Fruit fly (Drosophila melanogaster) whole organism, embryonic: Measurements from ENCODE around the gene Fam92.

Source experiments
- Adf1 ChIP-seq: fragments of 200-800 bp; sonication (Bioruptor generic); IDR thresholded peaks from 2 replicates; pipeline ENCODE4 v1.3.6; 2022; ENCODE audit warnings: missing biosample characterization, missing genetic modification characterization
- CG10147 ChIP-seq: fragments of 200-800 bp; sonication (Bioruptor generic); optimal IDR thresholded peaks from 2 replicates; lab custom pipeline; 2019; ENCODE audit warnings: missing biosample characterization, mild to moderate bottlenecking, missing genetic modification characterization, moderate library complexity
- CG10321 ChIP-seq: fragments of 200-800 bp; sonication (Bioruptor generic); IDR thresholded peaks from 2 replicates; pipeline ENCODE4 v1.3.6; 2022; ENCODE audit warnings: missing biosample characterization, missing genetic modification characterization
- CG11456 ChIP-seq: fragments of 200-800 bp; sonication (Bioruptor generic); IDR thresholded peaks from 3 replicates; pipeline ENCODE4 v1.3.6; 2022; ENCODE audit warnings: missing biosample characterization, missing genetic modification characterization
- CG12155 ChIP-seq: fragments of 200-800 bp; sonication (Bioruptor generic); optimal IDR thresholded peaks from 3 replicates; lab custom pipeline; 2016; ENCODE audit warnings: missing biosample characterization, missing genetic modification characterization
- CG12659 ChIP-seq: fragments of 200-800 bp; sonication (Bioruptor generic); optimal IDR thresholded peaks from 3 replicates; lab custom pipeline; 2017; ENCODE audit warnings: mild to moderate bottlenecking, missing biosample characterization, missing genetic modification reagents, missing genetic modification characterization
- CG14441 ChIP-seq: fragments of 200-800 bp; sonication (Bioruptor generic); IDR thresholded peaks from 2 replicates; pipeline ENCODE4 v1.3.6; 2022; ENCODE audit warnings: missing biosample characterization, missing genetic modification characterization
- CG15011 ChIP-seq: fragments of 200-800 bp; sonication (Bioruptor generic); optimal IDR thresholded peaks from 3 replicates; lab custom pipeline; 2018; ENCODE audit warnings: missing biosample characterization, mild to moderate bottlenecking, missing genetic modification characterization
- CG17385 ChIP-seq: fragments of 200-800 bp; sonication (Bioruptor generic); optimal IDR thresholded peaks from 3 replicates; lab custom pipeline; 2018; ENCODE audit warnings: missing biosample characterization, mild to moderate bottlenecking, missing genetic modification characterization
- CG30403 ChIP-seq: fragments of 200-800 bp; sonication (Bioruptor generic); optimal IDR thresholded peaks from 3 replicates; lab custom pipeline; 2016; ENCODE audit warnings: missing biosample characterization, missing genetic modification characterization
- CG34224 ChIP-seq: fragments of 200-800 bp; sonication (Bioruptor generic); IDR thresholded peaks from 3 replicates; pipeline ENCODE4 v1.3.6; 2022; ENCODE audit warnings: missing biosample characterization, missing genetic modification characterization; ENCODE audit not compliant: partially characterized antibody
- CG34422 ChIP-seq: fragments of 200-800 bp; sonication (Bioruptor generic); IDR thresholded peaks from 3 replicates; pipeline ENCODE4 v1.3.6; 2022; ENCODE audit warnings: missing biosample characterization, missing genetic modification characterization
- CG43689 ChIP-seq: fragments of 200-800 bp; sonication (Bioruptor generic); IDR thresholded peaks from 2 replicates; pipeline ENCODE4 v1.3.6; 2022; ENCODE audit warnings: missing biosample characterization, missing genetic modification characterization
- CG4424 ChIP-seq: fragments of 200-800 bp; sonication (Bioruptor generic); optimal IDR thresholded peaks from 3 replicates; lab custom pipeline; 2016; ENCODE audit warnings: missing biosample characterization, missing genetic modification characterization
- CG7556 ChIP-seq: fragments of 200-800 bp; sonication (Bioruptor generic); optimal IDR thresholded peaks from 2 replicates; lab custom pipeline; 2017; ENCODE audit warnings: missing biosample characterization, mild to moderate bottlenecking, missing genetic modification characterization
- CG9817 ChIP-seq: fragments of 200-800 bp; sonication (Bioruptor generic); optimal IDR thresholded peaks from 2 replicates; lab custom pipeline; 2018; ENCODE audit warnings: missing biosample characterization, mild to moderate bottlenecking, missing genetic modification characterization, moderate library complexity
- CG9932 ChIP-seq: fragments of 200-800 bp; sonication (Bioruptor generic); IDR thresholded peaks from 2 replicates; pipeline ENCODE4 v1.3.6; 2022; ENCODE audit warnings: missing biosample characterization, missing genetic modification characterization
- CTCF ChIP-seq: fragments of 200-800 bp; sonication (Bioruptor generic); optimal IDR thresholded peaks from 2 replicates; lab custom pipeline; 2017; ENCODE audit warnings: missing biosample characterization, mild to moderate bottlenecking, missing genetic modification characterization, moderate library complexity
- CrebB ChIP-seq: fragments of 200-800 bp; sonication (Bioruptor generic); optimal IDR thresholded peaks from 3 replicates; lab custom pipeline; 2018; ENCODE audit warnings: missing biosample characterization, mild to moderate bottlenecking, missing genetic modification characterization
- Dbx ChIP-seq: fragments of 200-800 bp; sonication (Bioruptor generic); IDR thresholded peaks from 3 replicates; pipeline ENCODE4 v1.3.6; 2022; ENCODE audit warnings: missing biosample characterization, missing genetic modification characterization
- Drgx ChIP-seq: fragments of 200-800 bp; sonication (Bioruptor generic); IDR thresholded peaks from 2 replicates; pipeline ENCODE4 v1.3.6; 2022; ENCODE audit warnings: missing biosample characterization, missing genetic modification characterization
- E2f1 ChIP-seq: fragments of 200-800 bp; sonication (Bioruptor generic); IDR thresholded peaks from 2 replicates; pipeline ENCODE4 v1.3.6; 2022; ENCODE audit warnings: missing biosample characterization, missing genetic modification characterization
- HLHmδ ChIP-seq: fragments of 200-800 bp; sonication (Bioruptor generic); optimal IDR thresholded peaks from 2 replicates; lab custom pipeline; 2018; ENCODE audit warnings: missing biosample characterization, mild to moderate bottlenecking, missing genetic modification characterization, moderate library complexity
- HmgZ ChIP-seq: fragments of 200-800 bp; sonication (Bioruptor generic); optimal IDR thresholded peaks from 2 replicates; lab custom pipeline; 2018; ENCODE audit warnings: missing biosample characterization, mild to moderate bottlenecking, missing genetic modification characterization
- MESR4 ChIP-seq: fragments of 200-800 bp; sonication (Bioruptor generic); optimal IDR thresholded peaks from 2 replicates; lab custom pipeline; 2018; ENCODE audit warnings: missing biosample characterization, mild to moderate bottlenecking, missing genetic modification characterization, moderate library complexity
- Med ChIP-seq: fragments of 200-800 bp; sonication (Bioruptor generic); peaks from one replicate; lab custom pipeline; 2016; ENCODE audit warnings: missing biosample characterization, missing genetic modification characterization, mild to moderate bottlenecking, inconsistent platforms, moderate library complexity
- Meics ChIP-seq: fragments of 200-800 bp; sonication (Bioruptor generic); optimal IDR thresholded peaks from 2 replicates; lab custom pipeline; 2017; ENCODE audit warnings: missing biosample characterization, mild to moderate bottlenecking, missing genetic modification characterization
- NfI ChIP-seq: fragments of 200-800 bp; sonication (Bioruptor generic); optimal IDR thresholded peaks from 3 replicates; lab custom pipeline; 2018; ENCODE audit warnings: missing biosample characterization, mild to moderate bottlenecking, missing genetic modification characterization, moderate library complexity
- Oli ChIP-seq: fragments of 200-800 bp; sonication (Bioruptor generic); optimal IDR thresholded peaks from 2 replicates; lab custom pipeline; 2018; ENCODE audit warnings: missing biosample characterization, mild to moderate bottlenecking, missing genetic modification characterization, moderate library complexity
- Opbp ChIP-seq: fragments of 200-800 bp; sonication (Bioruptor generic); IDR thresholded peaks from 3 replicates; pipeline ENCODE4 v1.3.6; 2022; ENCODE audit warnings: missing biosample characterization, missing genetic modification characterization; ENCODE audit not compliant: partially characterized antibody
- Sry-β ChIP-seq: fragments of 200-800 bp; sonication (Bioruptor generic); optimal IDR thresholded peaks from 2 replicates; lab custom pipeline; 2018; ENCODE audit warnings: missing biosample characterization, mild to moderate bottlenecking, missing genetic modification characterization, moderate library complexity
- YL-1 ChIP-seq: fragments of 200-800 bp; sonication (Bioruptor generic); optimal IDR thresholded peaks from 3 replicates; lab custom pipeline; 2017; ENCODE audit warnings: missing biosample characterization, mild to moderate bottlenecking, missing genetic modification characterization
- chn ChIP-seq: fragments of 200-800 bp; sonication (Bioruptor generic); optimal IDR thresholded peaks from 2 replicates; lab custom pipeline; 2016; ENCODE audit warnings: missing biosample characterization, missing genetic modification characterization
- cwo ChIP-seq: fragments of 200-800 bp; sonication (Bioruptor generic); optimal IDR thresholded peaks from 3 replicates; lab custom pipeline; 2017; ENCODE audit warnings: missing biosample characterization, missing genetic modification characterization, mild to moderate bottlenecking, moderate library complexity, missing genetic modification reagents
- fu2 ChIP-seq: fragments of 200-800 bp; sonication (Bioruptor generic); optimal IDR thresholded peaks from 2 replicates; lab custom pipeline; 2016; ENCODE audit warnings: missing biosample characterization, missing genetic modification characterization
- gem ChIP-seq: fragments of 200-800 bp; sonication (Bioruptor generic); optimal IDR thresholded peaks from 2 replicates; lab custom pipeline; 2019; ENCODE audit warnings: missing biosample characterization, mild to moderate bottlenecking, missing genetic modification characterization, moderate library complexity
- hkb ChIP-seq, 2 experiments: fragments of 200-800 bp in 1 of 2; fragments of >200 bp in 1 of 2; sonication (Bioruptor generic) in 1 of 2; IDR thresholded peaks in 1 of 2; optimal IDR thresholded peaks in 1 of 2; 2 replicates each; pipeline versions ENCODE4 v1.3.6 to Lab custom; 2017 to 2022; ENCODE audit warnings: missing biosample characterization in 1 of 2, missing genetic modification characterization in 1 of 2
- lilli ChIP-seq: fragments of 200-800 bp; sonication (Bioruptor generic); optimal IDR thresholded peaks from 3 replicates; lab custom pipeline; 2016; ENCODE audit warnings: missing biosample characterization, missing genetic modification characterization
- mirr ChIP-seq: fragments of 200-800 bp; sonication (Bioruptor generic); optimal IDR thresholded peaks from 3 replicates; lab custom pipeline; 2018; ENCODE audit warnings: missing biosample characterization, mild to moderate bottlenecking, missing genetic modification characterization
- phol ChIP-seq: fragments of 200-800 bp; sonication (Bioruptor generic); optimal IDR thresholded peaks from 3 replicates; lab custom pipeline; 2018; ENCODE audit warnings: missing biosample characterization, mild to moderate bottlenecking, missing genetic modification characterization, moderate library complexity
- psq ChIP-seq: fragments of 200-800 bp; sonication (Bioruptor generic); optimal IDR thresholded peaks from 2 replicates; lab custom pipeline; 2017; ENCODE audit warnings: missing biosample characterization, missing genetic modification characterization
- pzg ChIP-seq: fragments of 200-800 bp; sonication (Bioruptor generic); optimal IDR thresholded peaks from 3 replicates; lab custom pipeline; 2018; ENCODE audit warnings: missing biosample characterization, mild to moderate bottlenecking, missing genetic modification characterization, moderate library complexity
- row ChIP-seq: fragments of 200-800 bp; sonication (Bioruptor generic); IDR thresholded peaks from 3 replicates; pipeline ENCODE4 v1.3.6; 2022; ENCODE audit warnings: missing biosample characterization, missing genetic modification characterization
- sr ChIP-seq: fragments of 200-800 bp; sonication (Bioruptor generic); IDR thresholded peaks from 3 replicates; pipeline ENCODE4 v1.3.6; 2022; ENCODE audit warnings: missing biosample characterization, missing genetic modification characterization
- sug ChIP-seq: fragments of 200-800 bp; optimal IDR thresholded peaks from 2 replicates; lab custom pipeline; 2019; ENCODE audit warnings: missing biosample characterization, mild to moderate bottlenecking, missing genetic modification characterization, moderate library complexity
- trem ChIP-seq: fragments of 200-800 bp; optimal IDR thresholded peaks from 3 replicates; lab custom pipeline; 2019; ENCODE audit warnings: missing biosample characterization, mild to moderate bottlenecking, missing genetic modification characterization, moderate library complexity
- vvl ChIP-seq: fragments of 200-800 bp; sonication (Bioruptor generic); IDR thresholded peaks from 2 replicates; pipeline ENCODE4 v1.3.6; 2022; ENCODE audit warnings: missing biosample characterization, missing genetic modification characterization
- zfh2 ChIP-seq: fragments of 200-800 bp; sonication (Bioruptor generic); optimal IDR thresholded peaks from 2 replicates; lab custom pipeline; 2016; ENCODE audit warnings: missing biosample characterization, missing genetic modification characterization

Gene Fam92

DNA sequence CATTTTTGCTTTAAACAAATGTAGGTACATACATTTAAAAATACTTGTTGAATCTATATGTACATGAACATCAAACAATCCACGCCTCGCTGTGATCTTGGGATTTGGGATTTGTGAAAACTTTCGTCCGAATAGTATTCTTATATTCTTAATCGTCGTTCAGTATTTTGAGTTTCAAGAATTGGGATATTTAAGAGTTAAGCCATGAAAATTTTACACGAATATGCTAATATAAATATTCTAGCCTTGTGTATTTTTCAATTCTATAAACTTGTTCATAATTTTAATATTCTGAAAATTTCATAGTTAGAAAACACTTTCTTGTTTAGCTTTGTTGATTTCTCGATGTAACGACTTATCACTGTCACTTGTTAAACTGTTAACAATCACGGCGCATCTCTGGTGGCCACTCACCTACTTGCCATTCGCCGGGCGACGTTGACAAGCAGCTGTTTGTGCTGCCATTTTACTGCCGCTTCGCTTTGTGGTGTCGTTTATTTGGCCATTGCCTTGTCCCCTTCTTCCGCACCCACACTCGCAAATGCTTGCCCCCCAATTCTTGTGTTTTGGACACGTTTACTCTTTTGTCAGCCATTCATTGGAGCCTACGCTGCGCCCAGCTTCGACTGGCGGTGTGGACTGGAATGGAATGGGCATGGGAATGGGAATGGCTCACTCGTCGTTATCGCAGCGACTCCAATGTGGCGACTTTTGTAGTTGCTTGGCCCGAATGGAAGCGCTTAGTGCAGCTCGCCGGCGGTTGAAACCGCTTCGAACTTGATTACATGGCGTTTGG, 11.5 kb downstream of the Fam92 start:
- no peak for TF ChIP-seq fu2 (GFP tag; lab: Kevin White, UChicago)
- TF ChIP-seq Drgx (GFP tag; lab: Robert Waterston, UW) = 0 out of 2 replicates have a peak, but pooled peaks have one; percentile 15
- peak; percentile 53; the same call in 1 of the 3 replicates for TF ChIP-seq CG11456 (GFP tag; lab: Robert Waterston, UW)
- peak; percentile 20 for TF ChIP-seq CG17385 (GFP tag; lab: Kevin White, UChicago)
- TF ChIP-seq Med (GFP tag; lab: Kevin White, UChicago) = peak; percentile 71
- peak; percentile 99 for TF ChIP-seq psq (GFP tag; lab: Kevin White, UChicago)
- TF ChIP-seq Dbx (GFP tag; lab: Robert Waterston, UW) = peak; percentile 63; the same call in 1 of the 3 replicates
- no peak for TF ChIP-seq CG15011 (GFP tag; lab: Kevin White, UChicago)
- TF ChIP-seq CG43689 = no peak
- peak; percentile 15; the same call in 1 of the 2 replicates for TF ChIP-seq CG9932 (GFP tag; lab: Robert Waterston, UW)
- TF ChIP-seq CG34422 (GFP tag; lab: Robert Waterston, UW) = peak; percentile 37; the same call in 1 of the 3 replicates
- TF ChIP-seq sr (GFP tag; lab: Robert Waterston, UW) = 0 out of 3 replicates have a peak, but pooled peaks have one; percentile 7
- no peak for TF ChIP-seq Oli (tag; lab: Kevin White, UChicago)
- TF ChIP-seq CG9817 (tag; lab: Kevin White, UChicago) = no peak
- no peak for TF ChIP-seq CTCF (GFP tag; lab: Kevin White, UChicago)
- TF ChIP-seq Opbp (GFP tag; lab: Robert Waterston, UW) = peak; percentile 23; the same call in 1 of the 3 replicates
- peak; percentile 55 for TF ChIP-seq MESR4 (GFP tag; lab: Kevin White, UChicago)
- TF ChIP-seq HLHmδ = peak; percentile 37
- peak; percentile 17 for TF ChIP-seq cwo
- TF ChIP-seq CG10321 (GFP tag; lab: Robert Waterston, UW) = no peak
- no peak for TF ChIP-seq CG7556 (GFP tag; lab: Kevin White, UChicago)
- 0 out of 2 replicates have a peak, but pooled peaks have one; percentile 26 for TF ChIP-seq Adf1 (GFP tag; lab: Robert Waterston, UW)
- peak; percentile 32; the same call in 1 of the 2 replicates for TF ChIP-seq vvl (GFP tag; lab: Robert Waterston, UW)
- TF ChIP-seq CG12659 = peak; percentile 19
- peak; percentile 35; the same call in 1 of the 3 replicates for TF ChIP-seq CG34224 (GFP tag; lab: Robert Waterston, UW)
- peak; percentile 2 for TF ChIP-seq Meics (GFP tag; lab: Kevin White, UChicago)
- TF ChIP-seq trem (tag; lab: Kevin White, UChicago) = peak; percentile 26
- TF ChIP-seq NfI (GFP tag; lab: Kevin White, UChicago) = peak; percentile 17
- TF ChIP-seq hkb (optimal IDR thresholded peaks at IDR 0.05; lab: Kevin White, UChicago) = no peak
- 0 out of 2 replicates have a peak, but pooled peaks have one; percentile 24 for TF ChIP-seq hkb (GFP tag; IDR thresholded peaks at IDR 0.05; lab: Robert Waterston, UW)
- TF ChIP-seq CrebB (tag; lab: Kevin White, UChicago) = peak; percentile 15
- TF ChIP-seq CG12155 (GFP tag; lab: Kevin White, UChicago) = peak; percentile 74
- peak; percentile 67 for TF ChIP-seq YL-1 (GFP tag; lab: Kevin White, UChicago)
- TF ChIP-seq CG10147 = no peak
- peak; percentile 41 for TF ChIP-seq mirr (GFP tag; lab: Kevin White, UChicago)
- peak; percentile 89 for TF ChIP-seq Sry-β (GFP tag; lab: Kevin White, UChicago)
- TF ChIP-seq HmgZ (tag; lab: Kevin White, UChicago) = peak; percentile 11
- peak; percentile 11 for TF ChIP-seq CG30403 (GFP tag; lab: Kevin White, UChicago)
- TF ChIP-seq pzg (GFP tag; lab: Kevin White, UChicago) = peak; percentile 54
- no peak for TF ChIP-seq E2f1 (GFP tag; lab: Robert Waterston, UW)
- peak; percentile 84 for TF ChIP-seq gem (tag; lab: Kevin White, UChicago)
- TF ChIP-seq CG14441 (GFP tag; lab: Robert Waterston, UW) = peak; percentile 18; the same call in 1 of the 2 replicates
- TF ChIP-seq lilli (GFP tag; lab: Kevin White, UChicago) = peak; percentile 1
- peak; percentile 48 for TF ChIP-seq sug (tag; lab: Kevin White, UChicago)
- TF ChIP-seq row (GFP tag; lab: Robert Waterston, UW) = peak; percentile 88
- TF ChIP-seq CG4424 (GFP tag; lab: Kevin White, UChicago) = peak; percentile 10
- TF ChIP-seq chn (GFP tag; lab: Kevin White, UChicago) = no peak
- peak; percentile 88 for TF ChIP-seq phol
- TF ChIP-seq zfh2 = peak; percentile 5
